Fruit fly (Drosophila melanogaster): Measurements from ENCODE around the gene ouib.

Gene ouib

DNA sequence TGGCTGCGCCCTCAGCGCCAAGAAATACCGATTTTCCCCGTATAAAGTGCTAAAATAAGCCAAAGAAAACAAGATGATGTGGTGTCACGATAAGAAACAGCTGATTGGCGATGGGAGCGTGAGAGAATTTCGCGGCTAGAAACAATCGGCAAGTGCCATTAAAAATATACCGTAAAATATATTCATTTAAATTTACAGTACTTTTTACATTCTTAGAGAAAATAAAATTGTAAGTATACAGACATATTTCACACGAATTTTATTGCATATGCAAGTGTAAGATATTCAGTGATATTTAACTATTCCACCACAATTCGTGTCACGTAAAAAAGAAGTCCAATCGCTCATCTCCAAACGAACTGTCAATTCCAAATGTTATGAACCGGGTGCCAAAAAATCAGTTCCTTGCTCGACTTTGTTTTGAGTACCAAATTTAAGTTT is 48.7 kb upstream of the ouib start, which contains the start of the genes Unc50, CG11755 and CG8043 (continued):
- TF ChIP-seq CG2116 (GFP tag; optimal IDR thresholded peaks at IDR 0.05): peak; percentile 67
- peak in 1 of 2 experiments; percentile 59 for TF ChIP-seq insv (GFP tag; optimal IDR thresholded peaks at IDR 0.05)
- peak; percentile 15 for TF ChIP-seq fd102C (GFP tag; optimal IDR thresholded peaks at IDR 0.05)
- peak; percentile 99 for TF ChIP-seq hbn (GFP tag; IDR thresholded peaks at IDR 0.05; ENCODE audit: partially characterized antibody)
- TF ChIP-seq pan (optimal IDR thresholded peaks at IDR 0.05): no peak
- peak in 1 of 2 experiments; percentile 56 for TF ChIP-seq pan (GFP tag; optimal IDR thresholded peaks at IDR 0.05 in 1 of 2, IDR thresholded peaks at IDR 0.05 in 1 of 2)
- TF ChIP-seq CG16815 (GFP tag; optimal IDR thresholded peaks at IDR 0.05): peak; percentile 57
- no peak for TF ChIP-seq CG5953 (GFP tag; IDR thresholded peaks at IDR 0.05)
- peak; percentile 28 for TF ChIP-seq CG12299 (tag; optimal IDR thresholded peaks at IDR 0.05)
- TF ChIP-seq Poxn (GFP tag; IDR thresholded peaks at IDR 0.05): no peak
- no peak for TF ChIP-seq CG14965 (GFP tag; optimal IDR thresholded peaks at IDR 0.05; ENCODE audit: borderline replicate concordance)
- TF ChIP-seq CG10654 (GFP tag; optimal IDR thresholded peaks at IDR 0.05): peak; percentile 73
- TF ChIP-seq Chrac-16 (GFP tag; optimal IDR thresholded peaks at IDR 0.05): peak; percentile 78
- peak; percentile 87 for TF ChIP-seq CG12391 (tag; optimal IDR thresholded peaks at IDR 0.05)
- TF ChIP-seq CG14667 (GFP tag; IDR thresholded peaks at IDR 0.05): peak; percentile 75
- peak; percentile 95 for TF ChIP-seq CG9932 (GFP tag; IDR thresholded peaks at IDR 0.05)
- peak; percentile 56; the same call in 1 of the 2 replicates for TF ChIP-seq H2.0 (GFP tag; IDR thresholded peaks at IDR 0.05)
- TF ChIP-seq disco-r (GFP tag; optimal IDR thresholded peaks at IDR 0.05): peak; percentile 53
- TF ChIP-seq Med (GFP tag): peak; percentile 95
- peak; percentile 91 for TF ChIP-seq lilli (GFP tag; optimal IDR thresholded peaks at IDR 0.05)
- peak; percentile 41 for TF ChIP-seq Dad (GFP tag; optimal IDR thresholded peaks at IDR 0.05)
- no peak for TF ChIP-seq da (GFP tag; optimal IDR thresholded peaks at IDR 0.05)
- TF ChIP-seq nerfin-2 (GFP tag; IDR thresholded peaks at IDR 0.05; ENCODE audit: partially characterized antibody): peak; percentile 88
- TF ChIP-seq MTF-1 (GFP tag; optimal IDR thresholded peaks at IDR 0.05; ENCODE audit: borderline replicate concordance): no peak
- TF ChIP-seq CG9437 (GFP tag; optimal IDR thresholded peaks at IDR 0.05): peak; percentile 72
- peak; percentile 23 for TF ChIP-seq eyg (GFP tag; optimal IDR thresholded peaks at IDR 0.05)
- TF ChIP-seq scrt (GFP tag; optimal IDR thresholded peaks at IDR 0.05): no peak
- peak; percentile 67 for TF ChIP-seq CG1647 (GFP tag; optimal IDR thresholded peaks at IDR 0.05)
- no peak for TF ChIP-seq BtbVII (GFP tag; optimal IDR thresholded peaks at IDR 0.05)
- peak; percentile 74 for TF ChIP-seq unpg (GFP tag; optimal IDR thresholded peaks at IDR 0.05)
- peak; percentile 49 for TF ChIP-seq cwo (GFP tag; optimal IDR thresholded peaks at IDR 0.05)
- peak; percentile 50 for TF ChIP-seq peb (GFP tag; IDR thresholded peaks at IDR 0.05)
- TF ChIP-seq CG15601 (tag; optimal IDR thresholded peaks at IDR 0.05): peak; percentile 74
- peak; percentile 78 for TF ChIP-seq Hr3 (GFP tag; optimal IDR thresholded peaks at IDR 0.05)
- peak; percentile 78 for TF ChIP-seq pzg (GFP tag; optimal IDR thresholded peaks at IDR 0.05)
- no peak for TF ChIP-seq aop (GFP tag; IDR thresholded peaks at IDR 0.05)
- TF ChIP-seq CG18011 (GFP tag; optimal IDR thresholded peaks at IDR 0.05): peak; percentile 70
- TF ChIP-seq gce (GFP tag; IDR thresholded peaks at IDR 0.05): no peak
- TF ChIP-seq CG10959 (GFP tag; IDR thresholded peaks at IDR 0.05): peak; percentile 44
- TF ChIP-seq Usf (GFP tag; optimal IDR thresholded peaks at IDR 0.05): peak; percentile 59
- TF ChIP-seq CG31365 (tag; optimal IDR thresholded peaks at IDR 0.05): peak; percentile 19
- TF ChIP-seq CG1603 (tag; optimal IDR thresholded peaks at IDR 0.05): peak; percentile 78
- peak; percentile 7 for TF ChIP-seq tup (GFP tag; optimal IDR thresholded peaks at IDR 0.05)
- peak; percentile 54 for TF ChIP-seq CG18476 (GFP tag; optimal IDR thresholded peaks at IDR 0.05)
- TF ChIP-seq CrebB (tag; optimal IDR thresholded peaks at IDR 0.05): peak; percentile 64
- no peak for TF ChIP-seq CG15479 (GFP tag; optimal IDR thresholded peaks at IDR 0.05)
- TF ChIP-seq Sry-δ (GFP tag; optimal IDR thresholded peaks at IDR 0.05): peak; percentile 90
- peak; percentile 9 for TF ChIP-seq CG3163 (GFP tag; optimal IDR thresholded peaks at IDR 0.05)
- TF ChIP-seq CG17186 (GFP tag; optimal IDR thresholded peaks at IDR 0.05): peak; percentile 75
- peak; percentile 83 for TF ChIP-seq CG15696 (tag; optimal IDR thresholded peaks at IDR 0.05)
